Worm (Caenorhabditis elegans) whole organism, dauer: ENCODE measurements around the gene Y69A2AR.16.

ENCODE experiments used
- unc-62 ChIP-seq: sonication (generic microtip); optimal IDR thresholded peaks from 2 replicates; lab custom pipeline; 2017; ENCODE audit warnings: missing biosample characterization, missing genetic modification reagents, missing genetic modification characterization

Y69A2AR.16 gene

ce11 chrIV:2497615-2498183 is at the start of gene Y69A2AR.16:
Y69A2AR.16 (plus strand) TSS chrIV:2497803.
- no peak for TF ChIP-seq unc-62 (GFP tag; lab: Kevin White, UChicago)

- no peak for TF ChIP-seq unc-62 (GFP tag; lab: Kevin White, UChicago)
Measured at ce11 chrIV:2451233-2451632, 46.4 kb upstream of the Y69A2AR.16 start, which contains the start of gene C45G7.13. C45G7.13 (minus strand) TSS chrIV:2451333.

DNA sequence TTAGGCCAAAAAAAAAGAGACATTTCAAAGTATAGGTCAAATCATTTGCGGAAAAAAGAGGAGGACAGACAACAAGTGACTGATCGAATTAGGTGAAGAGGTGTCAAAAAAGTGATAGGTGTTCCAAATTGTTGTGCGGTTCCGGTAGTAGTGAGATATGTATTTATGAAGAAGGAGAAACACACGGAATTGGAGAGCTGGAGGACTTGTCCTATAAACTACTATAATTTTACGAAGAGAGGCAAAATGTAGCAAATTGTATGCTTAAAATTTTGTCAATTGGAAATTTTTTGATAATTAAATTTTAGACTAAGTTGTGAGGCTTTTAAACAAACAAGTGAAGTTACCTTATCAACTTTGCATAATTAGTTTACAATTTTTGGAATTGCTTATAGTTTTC is 45.9 kb upstream of the Y69A2AR.16 start:
- TF ChIP-seq unc-62 (GFP tag; lab: Kevin White, UChicago), result no peak

ce11 chrIV:2455128-2455527 is 42.5 kb upstream of the Y69A2AR.16 start:
- no peak for TF ChIP-seq unc-62 (GFP tag; lab: Kevin White, UChicago)

- no peak for TF ChIP-seq unc-62 (GFP tag; lab: Kevin White, UChicago)
Measured at ce11 chrIV:2461396-2461795, 36.2 kb upstream of the Y69A2AR.16 start.

- no peak for TF ChIP-seq unc-62 (GFP tag; lab: Kevin White, UChicago)
Measured at ce11 chrIV:2463311-2463710, 34.3 kb upstream of the Y69A2AR.16 start, which contains the start of gene cdh-10. cdh-10 (minus strand) TSS chrIV:2463369.

DNA sequence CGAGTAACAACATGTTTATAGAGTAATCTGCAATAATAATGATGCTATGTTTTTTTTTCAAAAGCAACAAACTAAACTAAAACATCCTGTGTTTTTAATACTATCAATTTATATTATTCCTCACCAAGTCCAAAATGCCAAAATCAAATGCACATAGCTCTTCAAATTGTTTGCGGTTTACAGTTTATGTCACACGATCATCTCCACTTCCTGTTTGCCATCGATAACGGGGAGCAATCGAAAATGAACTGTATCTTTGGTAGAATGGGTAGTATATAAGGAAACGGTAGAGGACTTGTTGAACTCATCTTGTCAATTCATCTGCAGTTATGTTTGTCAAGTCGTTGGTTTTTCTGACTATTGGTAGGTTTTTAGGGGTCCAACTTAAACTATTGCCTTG is 33.4 kb upstream of the Y69A2AR.16 start, which contains the start of gene ilys-3:
Gene ilys-3, plus strand, starts transcription at position 301 of the 400 bp plus-strand sequence.
- no peak for TF ChIP-seq unc-62 (GFP tag; lab: Kevin White, UChicago)

- TF ChIP-seq unc-62 (GFP tag; lab: Kevin White, UChicago), result no peak
Measured at ce11 chrIV:2466249-2466648, 31.4 kb upstream of the Y69A2AR.16 start.

ce11 chrIV:2467378-2467777 is 30.2 kb upstream of the Y69A2AR.16 start, which contains the start of gene ilys-2:
ilys-2 (plus strand) TSS chrIV:2467678.
- no peak for TF ChIP-seq unc-62 (GFP tag; lab: Kevin White, UChicago)

ce11 chrIV:2470114-2470513 is 27.5 kb upstream of the Y69A2AR.16 start, which contains the start of gene ilys-1:
ilys-1 (plus strand) TSS chrIV:2470414.
- TF ChIP-seq unc-62 (GFP tag; lab: Kevin White, UChicago), result no peak

DNA sequence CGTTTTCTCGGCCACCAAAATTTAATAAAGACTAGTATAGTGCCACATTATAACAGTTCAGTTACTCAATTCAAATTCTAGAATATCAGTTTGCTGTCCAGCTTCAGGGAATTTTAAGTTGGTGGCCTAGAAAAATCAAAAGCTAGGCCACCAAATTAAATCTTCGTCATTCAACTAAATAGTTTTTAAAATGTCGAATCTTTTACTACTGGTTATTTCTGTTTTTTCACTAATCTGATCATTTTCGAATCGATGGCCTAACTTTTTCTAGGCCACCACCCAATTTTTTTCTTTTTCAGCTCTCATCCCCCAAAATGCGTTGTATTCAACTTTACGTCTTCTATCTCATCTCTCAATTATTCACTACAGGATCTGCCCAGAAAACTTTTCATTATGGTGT is 21.2 kb upstream of the Y69A2AR.16 start, which contains the start of gene grd-16:
Gene grd-16, plus strand, starts transcription at position 301 of the 400 bp plus-strand sequence.
- no peak for TF ChIP-seq unc-62 (GFP tag; lab: Kevin White, UChicago)

ce11 chrIV:2481955-2482354 is 15.6 kb upstream of the Y69A2AR.16 start, which contains the start of gene Y69A2AL.2:
Y69A2AL.2 (plus strand) TSS chrIV:2482255.
- no peak for TF ChIP-seq unc-62 (GFP tag; lab: Kevin White, UChicago)

DNA sequence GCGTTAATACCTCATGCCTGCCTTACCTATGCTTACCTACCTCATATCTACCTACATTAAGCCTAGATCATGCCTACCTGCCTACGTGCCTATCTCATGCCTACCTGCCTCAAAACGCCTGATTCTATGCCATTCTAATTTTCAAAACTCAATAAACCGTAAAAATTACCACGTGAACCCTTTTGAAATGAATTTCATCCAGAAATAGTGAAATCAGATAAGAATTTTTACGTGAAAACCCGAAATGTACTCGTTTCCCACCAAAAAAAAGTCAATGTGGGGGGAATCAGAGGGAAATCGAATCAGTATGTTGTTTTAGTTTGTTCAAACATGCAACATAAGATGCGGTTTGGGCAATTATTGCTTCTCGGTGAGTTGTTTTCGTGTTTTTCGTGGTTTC is 9.1 kb upstream of the Y69A2AR.16 start, which contains the start of gene Y69A2AR.19:
Gene Y69A2AR.19, plus strand, starts transcription at position 301 of the 400 bp plus-strand sequence.
- TF ChIP-seq unc-62 (GFP tag; lab: Kevin White, UChicago), result no peak

ce11 chrIV:2495118-2495785 is 2.4 kb upstream of the Y69A2AR.16 start, which contains the start of the genes ccdc-12 and Y69A2AR.18:
ccdc-12 (minus strand) TSS chrIV:2495174.
Y69A2AR.18 (plus strand) TSS chrIV:2495735.
- no peak for TF ChIP-seq unc-62 (GFP tag; lab: Kevin White, UChicago)

DNA sequence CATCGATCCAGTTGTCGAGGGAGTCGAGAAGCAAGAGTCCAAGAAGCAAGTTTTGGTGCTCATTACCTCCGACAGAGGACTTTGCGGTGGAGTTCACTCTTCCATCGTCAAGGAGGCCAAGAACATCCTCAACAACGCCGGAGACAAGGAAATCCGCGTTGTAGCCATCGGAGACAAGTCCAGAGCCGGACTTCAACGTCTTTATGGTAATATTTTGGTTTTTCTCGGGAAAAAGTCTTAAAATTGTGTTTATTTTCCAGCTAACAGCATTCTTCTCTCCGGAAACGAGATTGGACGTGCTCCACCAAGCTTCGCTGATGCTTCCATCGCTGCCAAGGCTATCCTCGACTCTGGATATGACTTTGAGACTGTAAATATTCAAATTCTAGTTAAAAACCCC is 1.5 kb upstream of the Y69A2AR.16 start:
- TF ChIP-seq unc-62 (GFP tag; lab: Kevin White, UChicago), result no peak

DNA sequence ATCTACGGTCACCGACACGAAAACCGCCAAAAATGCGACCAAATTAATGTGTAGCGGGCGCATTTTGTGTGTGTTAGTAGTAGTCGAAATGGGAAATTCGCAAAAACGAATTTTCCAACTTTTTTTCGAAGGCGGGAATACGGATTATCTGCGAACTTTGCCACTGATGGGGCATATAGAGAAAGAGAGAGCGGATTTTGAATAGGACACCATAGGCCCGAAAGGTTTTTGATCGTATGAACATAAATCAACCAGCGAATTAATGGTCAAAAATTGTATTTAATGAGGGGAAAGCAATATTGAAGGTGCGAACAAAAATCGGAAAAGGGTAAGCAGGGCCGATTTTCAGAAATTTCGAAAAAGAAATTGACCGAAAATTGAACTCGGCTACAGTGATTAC is 10.2 kb downstream of the Y69A2AR.16 start, which contains the start of gene Y69A2AR.22:
Gene Y69A2AR.22, minus strand, starts transcription at position 101 of the 400 bp plus-strand sequence.
- no peak for TF ChIP-seq unc-62 (GFP tag; lab: Kevin White, UChicago)
